Fruit fly (Drosophila melanogaster) Kc167 (cell line): ENCODE results near the gene ATP6AP2.

Experiments
- Sin3A ChIP-seq: fragments of >200 bp; optimal IDR thresholded peaks from 2 replicates; lab custom pipeline; 2018; ENCODE audit warnings: missing external identifiers
- insv ChIP-seq: fragments of >200 bp; optimal IDR thresholded peaks from 3 replicates; lab custom pipeline; 2018; ENCODE audit warnings: missing external identifiers
- psq ChIP-seq: fragments of >200 bp; optimal IDR thresholded peaks from 2 replicates; lab custom pipeline; 2017; ENCODE audit warnings: missing external identifiers

DNA sequence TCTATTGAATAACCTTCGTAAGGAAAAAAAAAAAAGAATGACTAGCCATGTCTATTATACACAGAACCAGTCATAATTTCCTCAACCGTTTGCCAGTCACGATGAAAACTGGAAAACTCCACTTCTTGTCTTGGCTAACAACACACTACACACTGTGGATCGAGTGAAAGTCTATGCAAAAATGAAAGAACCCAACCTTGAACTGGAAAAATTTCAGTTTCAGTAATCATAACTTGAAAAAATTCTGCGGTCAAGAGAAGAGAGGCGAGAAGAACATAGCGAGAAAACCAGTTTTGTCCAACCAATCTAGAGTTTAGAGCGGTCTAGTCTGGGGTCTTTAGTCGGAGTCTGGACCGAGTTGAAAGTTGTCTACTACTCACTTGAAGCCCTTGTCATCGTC, 42.8 kb upstream of the ATP6AP2 start:
- no peak for TF ChIP-seq Sin3A (lab: Kevin White, UChicago)
- TF ChIP-seq insv (lab: Kevin White, UChicago), result no peak
- TF ChIP-seq psq, result no peak
